Fruit fly (Drosophila melanogaster): ENCODE data around the gene 5-HT2A.

Gene 5-HT2A

DNA sequence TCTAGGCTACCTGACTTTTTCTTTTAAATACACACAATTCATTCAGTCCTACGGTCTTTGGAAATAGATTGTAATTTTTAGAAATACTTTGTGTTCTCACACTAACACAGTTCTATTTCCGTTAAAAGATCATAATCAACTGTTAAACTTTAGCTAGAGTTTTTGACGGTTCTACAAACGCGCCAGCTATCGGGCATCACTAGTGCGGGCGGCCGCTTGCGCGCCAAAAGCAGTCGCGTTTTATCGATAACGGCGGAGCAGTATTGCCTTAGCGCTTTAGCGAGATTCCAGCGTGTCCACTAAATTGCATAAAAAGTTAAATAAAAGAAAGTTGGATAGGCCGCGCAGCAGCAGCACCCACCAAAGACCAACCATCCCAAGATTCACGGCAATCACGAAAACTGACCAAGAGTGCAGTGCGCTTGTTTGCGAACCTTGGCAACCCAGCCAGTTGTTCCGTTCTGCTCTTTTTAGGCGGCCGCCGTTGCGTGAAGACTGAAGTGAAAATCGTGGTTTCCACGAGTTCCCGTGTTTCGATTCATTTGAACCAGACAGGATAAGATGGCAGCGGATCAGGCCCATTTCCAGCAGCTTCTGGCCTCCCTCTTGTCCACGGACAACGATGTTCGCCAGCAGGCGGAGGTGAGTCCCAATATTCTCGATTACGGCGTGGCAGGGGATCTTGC, 36.6 kb downstream of the 5-HT2A start, which contains the start of gene Karybeta3 (continued):
- TF ChIP-seq Hmr (GFP tag; optimal IDR thresholded peaks at IDR 0.05) (peak; percentile 82), lola (GFP tag; optimal IDR thresholded peaks at IDR 0.05) (peak in 1 of 3 experiments; percentile 9), CG11093 (GFP tag; IDR thresholded peaks at IDR 0.05) (0 out of 3 replicates have a peak, but pooled peaks have one; percentile 33), Taf1 (GFP tag; IDR thresholded peaks at IDR 0.05) (peak; percentile 32; the same call in 1 of the 2 replicates), ind (GFP tag; optimal IDR thresholded peaks at IDR 0.05) (peak; percentile 80), CG5245 (GFP tag; optimal IDR thresholded peaks at IDR 0.05) (peak; percentile 73), Dbx (GFP tag; IDR thresholded peaks at IDR 0.05) (peak; percentile 80; the same call in 2 of the 3 replicates), CG11247 (GFP tag; IDR thresholded peaks at IDR 0.05) (peak; percentile 61; the same call in 1 of the 2 replicates), CG1603 (tag; optimal IDR thresholded peaks at IDR 0.05) (peak; percentile 84), D19B (GFP tag; optimal IDR thresholded peaks at IDR 0.05) (peak; percentile 54), Sry-δ (GFP tag; optimal IDR thresholded peaks at IDR 0.05) (peak; percentile 81), mld (GFP tag; IDR thresholded peaks at IDR 0.05; ENCODE audit: partially characterized antibody) (peak; percentile 63; the same call in 1 of the 3 replicates), Lim3 (GFP tag; IDR thresholded peaks at IDR 0.05) (no peak), gem (tag; optimal IDR thresholded peaks at IDR 0.05) (peak; percentile 69), CG1233 (GFP tag; optimal IDR thresholded peaks at IDR 0.05) (peak; percentile 69), E2f2 (GFP tag; IDR thresholded peaks at IDR 0.05) (peak; percentile 96), so (GFP tag; IDR thresholded peaks at IDR 0.05) (no peak; the same call in 1 of the 3 replicates), Sry-β (GFP tag; optimal IDR thresholded peaks at IDR 0.05) (peak; percentile 97), CG17829 (tag; optimal IDR thresholded peaks at IDR 0.05) (peak; percentile 74), PHDP (tag; optimal IDR thresholded peaks at IDR 0.05) (peak; percentile 70), CG10979 (tag; optimal IDR thresholded peaks at IDR 0.05) (peak; percentile 54), CG2678 (tag; optimal IDR thresholded peaks at IDR 0.05) (peak; percentile 61), grau (tag; optimal IDR thresholded peaks at IDR 0.05) (peak; percentile 62), CG17385 (GFP tag; optimal IDR thresholded peaks at IDR 0.05) (peak; percentile 60), CG11696 (GFP tag; IDR thresholded peaks at IDR 0.05) (0 out of 2 replicates have a peak, but pooled peaks have one; percentile 16), CG5180 (GFP tag; optimal IDR thresholded peaks at IDR 0.05) (peak; percentile 37), Dek (tag; optimal IDR thresholded peaks at IDR 0.05) (peak; percentile 65), esg (GFP tag; conservative IDR thresholded peaks at IDR 0.05) (peak; percentile 54; the same call in 1 of the 2 replicates), Hmx (GFP tag; optimal IDR thresholded peaks at IDR 0.05) (no peak), aop (GFP tag; IDR thresholded peaks at IDR 0.05) (no peak), CG9817 (tag; optimal IDR thresholded peaks at IDR 0.05) (peak; percentile 61), Hey (tag; optimal IDR thresholded peaks at IDR 0.05) (no peak), inv (GFP tag; IDR thresholded peaks at IDR 0.05; ENCODE audit: partially characterized antibody) (peak; percentile 54), CG8478 (optimal IDR thresholded peaks at IDR 0.05) (no peak), CG8765 (GFP tag; IDR thresholded peaks at IDR 0.05) (peak; percentile 35; the same call in 1 of the 2 replicates), slp2 (GFP tag; optimal IDR thresholded peaks at IDR 0.05) (peak; percentile 65), sc (optimal IDR thresholded peaks at IDR 0.05) (no peak), sc (GFP tag; optimal IDR thresholded peaks at IDR 0.05) (peak; percentile 23), sd (tag; optimal IDR thresholded peaks at IDR 0.05) (peak; percentile 50), schlank (tag; optimal IDR thresholded peaks at IDR 0.05) (peak; percentile 48), CG15696 (tag; optimal IDR thresholded peaks at IDR 0.05) (peak; percentile 5), en (GFP tag; optimal IDR thresholded peaks at IDR 0.05) (peak; percentile 61), CG13894 (tag; optimal IDR thresholded peaks at IDR 0.05) (peak; percentile 48), tna (GFP tag; IDR thresholded peaks at IDR 0.05; ENCODE audit: partially characterized antibody) (peak; percentile 39), ac (GFP tag; optimal IDR thresholded peaks at IDR 0.05) (no peak), CG6272 (GFP tag; IDR thresholded peaks at IDR 0.05) (peak; percentile 68), pzg (GFP tag; optimal IDR thresholded peaks at IDR 0.05) (peak; percentile 83), pb (GFP tag; optimal IDR thresholded peaks at IDR 0.05) (peak; percentile 87), jumu (GFP tag; optimal IDR thresholded peaks at IDR 0.05) (peak; percentile 86)
